Worm (Caenorhabditis elegans): ENCODE measurements around the gene fbxc-47.
A peak's percentile ranks its signal among the peaks of the same experiment; 100 is the strongest.

fbxc-47 gene

ce11 chrIV:3766589-3766988, 38.7 kb upstream of the fbxc-47 start, which contains the start of gene vab-2:
Gene vab-2 (minus strand): TSS chrIV:3766826.
- TF ChIP-seq daf-8 (GFP tag; IDR thresholded peaks at IDR 0.05) = no peak
- no peak for TF ChIP-seq nhr-48 (tag; optimal IDR thresholded peaks at IDR 0.05)
- TF ChIP-seq aha-1 (tag) = peak; percentile 92
- TF ChIP-seq nhr-237 (tag; optimal IDR thresholded peaks at IDR 0.05) = no peak

ce11 chrIV:3767749-3768148, 37.6 kb upstream of the fbxc-47 start:
- TF ChIP-seq Y75B8A.6 (GFP tag; IDR thresholded peaks at IDR 0.05) (no peak), set-16 (GFP tag; IDR thresholded peaks at IDR 0.05) (peak; percentile 58), zag-1 (tag; optimal IDR thresholded peaks at IDR 0.05) (no peak), ceh-82 (tag; optimal IDR thresholded peaks at IDR 0.05) (no peak), D1046.2 (GFP tag; IDR thresholded peaks at IDR 0.05) (no peak), aha-1 (tag) (no peak), skn-1 (tag; optimal IDR thresholded peaks at IDR 0.05) (no peak), nhr-28 (tag; optimal IDR thresholded peaks at IDR 0.05) (no peak)

ce11 chrIV:3771182-3771581, 34.1 kb upstream of the fbxc-47 start:
- TF ChIP-seq mxl-2 (GFP tag; conservative IDR thresholded peaks at IDR 0.05) (0 out of 2 replicates have a peak, but pooled peaks have one; percentile 10), lin-38 (GFP tag; IDR thresholded peaks at IDR 0.05) (peak; percentile 40; the same call in 1 of the 2 replicates)

ce11 chrIV:3774160-3774559, 31.2 kb upstream of the fbxc-47 start:
- TF ChIP-seq zag-1 (tag; optimal IDR thresholded peaks at IDR 0.05) = no peak
- TF ChIP-seq aha-1 (tag) = peak; percentile 28

- TF ChIP-seq aha-1 (tag) = peak; percentile 89
- no peak for TF ChIP-seq Y5F2A.4 (GFP tag; optimal IDR thresholded peaks at IDR 0.05)
- TF ChIP-seq unc-62 (GFP tag; optimal IDR thresholded peaks at IDR 0.05 in 1 of 2) = peak in 1 of 2 experiments; percentile 98
- TF ChIP-seq unc-62 (tag; optimal IDR thresholded peaks at IDR 0.05) = no peak
These were observed 23.8 kb upstream of the fbxc-47 start for ce11 chrIV:3781539-3781938.

- TF ChIP-seq skn-1 (tag; optimal IDR thresholded peaks at IDR 0.05) = no peak
- peak; percentile 59 for TF ChIP-seq aha-1 (tag)
- no peak for TF ChIP-seq hlh-30 (tag; optimal IDR thresholded peaks at IDR 0.05; ENCODE audit: insufficient read depth)
- no peak for TF ChIP-seq daf-12 (tag; optimal IDR thresholded peaks at IDR 0.05)
- TF ChIP-seq nhr-28 (tag; optimal IDR thresholded peaks at IDR 0.05) = no peak
- TF ChIP-seq Y5F2A.4 (GFP tag; optimal IDR thresholded peaks at IDR 0.05) = no peak
- no peak for TF ChIP-seq ceh-82 (tag; optimal IDR thresholded peaks at IDR 0.05)
These were observed 21.4 kb upstream of the fbxc-47 start, which contains the start of gene glct-6 for ce11 chrIV:3783910-3784309. Gene glct-6 (plus strand): TSS chrIV:3784210.

ce11 chrIV:3794437-3794836, 10.9 kb upstream of the fbxc-47 start, which contains the start of gene K09B3.1:
Gene K09B3.1 (plus strand): TSS chrIV:3794737.
- TF ChIP-seq F26F4.8 (GFP tag; conservative IDR thresholded peaks at IDR 0.05) (no peak), madf-5 (GFP tag; IDR thresholded peaks at IDR 0.05) (no peak), ceh-20 (GFP tag; IDR thresholded peaks at IDR 0.05) (no peak), rbr-2 (tag; optimal IDR thresholded peaks at IDR 0.05) (no peak), ztf-7 (tag; optimal IDR thresholded peaks at IDR 0.05) (no peak), T20F7.1 (GFP tag; optimal IDR thresholded peaks at IDR 0.05) (no peak), fos-1 (tag; optimal IDR thresholded peaks at IDR 0.05) (no peak), nhr-77 (tag; optimal IDR thresholded peaks at IDR 0.05) (no peak), zfp-2 (tag; optimal IDR thresholded peaks at IDR 0.05) (no peak), unc-39 (tag; optimal IDR thresholded peaks at IDR 0.05) (no peak), hlh-30 (tag; optimal IDR thresholded peaks at IDR 0.05; ENCODE audit: insufficient read depth) (no peak), mxl-2 (GFP tag; conservative IDR thresholded peaks at IDR 0.05) (no peak), ZK546.5 (tag; optimal IDR thresholded peaks at IDR 0.05) (no peak), ZK337.2 (GFP tag; IDR thresholded peaks at IDR 0.05) (no peak), dpl-1 (GFP tag; optimal IDR thresholded peaks at IDR 0.05) (no peak), nhr-41 (GFP tag; IDR thresholded peaks at IDR 0.05) (no peak), lin-38 (GFP tag; IDR thresholded peaks at IDR 0.05) (no peak), lin-1 (GFP tag; IDR thresholded peaks at IDR 0.05) (no peak), Y5F2A.4 (GFP tag; optimal IDR thresholded peaks at IDR 0.05) (no peak), D1046.2 (GFP tag; IDR thresholded peaks at IDR 0.05) (no peak)
